Worm (Caenorhabditis elegans): ENCODE results near the gene cut-3.

The cut-3 gene

ce11 chrII:8485603-8486002 is 39.0 kb upstream of the cut-3 start, which contains the start of gene gbh-2 (continued):
- TF ChIP-seq nhr-102 (tag; optimal IDR thresholded peaks at IDR 0.05) = peak; percentile 42
- TF ChIP-seq daf-12 (tag; optimal IDR thresholded peaks at IDR 0.05) = no peak
- no peak for TF ChIP-seq zfp-2 (tag; optimal IDR thresholded peaks at IDR 0.05)
- no peak for TF ChIP-seq F26F4.8 (GFP tag; conservative IDR thresholded peaks at IDR 0.05)
- TF ChIP-seq ztf-7 (tag; optimal IDR thresholded peaks at IDR 0.05) = peak; percentile 94
- no peak for TF ChIP-seq madf-5 (GFP tag; IDR thresholded peaks at IDR 0.05)
- peak; percentile 81 for TF ChIP-seq mep-1 (tag; optimal IDR thresholded peaks at IDR 0.05)
- TF ChIP-seq T20F7.1 (GFP tag; optimal IDR thresholded peaks at IDR 0.05) = peak; percentile 45
- no peak for TF ChIP-seq hmg-1.1 (GFP tag; IDR thresholded peaks at IDR 0.05)
- TF ChIP-seq lin-39 (tag; optimal IDR thresholded peaks at IDR 0.05) = no peak
- no peak for TF ChIP-seq ces-1 (GFP tag; optimal IDR thresholded peaks at IDR 0.05)
- no peak for TF ChIP-seq snpc-1.2 (GFP tag; IDR thresholded peaks at IDR 0.05)
- TF ChIP-seq egl-27 (tag; optimal IDR thresholded peaks at IDR 0.05) = no peak
- no peak for TF ChIP-seq F49E8.2 (tag; optimal IDR thresholded peaks at IDR 0.05; ENCODE audit: borderline replicate concordance)
- no peak for TF ChIP-seq madf-9 (GFP tag; conservative IDR thresholded peaks at IDR 0.05)
- no peak for TF ChIP-seq lir-3 (tag; optimal IDR thresholded peaks at IDR 0.05)
- peak; percentile 22 for TF ChIP-seq nhr-25 (tag; optimal IDR thresholded peaks at IDR 0.05; ENCODE audit: borderline replicate concordance, insufficient read depth)
- no peak for TF ChIP-seq ceh-20 (GFP tag; IDR thresholded peaks at IDR 0.05)
- no peak for TF ChIP-seq sdz-12 (GFP tag; optimal IDR thresholded peaks at IDR 0.05)
- TF ChIP-seq unc-62 (GFP tag; optimal IDR thresholded peaks at IDR 0.05 in 1 of 2) = no peak
- no peak for TF ChIP-seq unc-62 (tag; optimal IDR thresholded peaks at IDR 0.05)
- TF ChIP-seq mes-2 (tag; optimal IDR thresholded peaks at IDR 0.05; ENCODE audit: poor library complexity, severe bottlenecking) = no peak
- TF ChIP-seq ctbp-1 (GFP tag; IDR thresholded peaks at IDR 0.05) = no peak
- TF ChIP-seq nhr-11 (tag; optimal IDR thresholded peaks at IDR 0.05) = no peak
- no peak for TF ChIP-seq mxl-2 (GFP tag; conservative IDR thresholded peaks at IDR 0.05)
- peak; percentile 87 for TF ChIP-seq php-3 (GFP tag; IDR thresholded peaks at IDR 0.05)
- TF ChIP-seq lin-15B (tag; optimal IDR thresholded peaks at IDR 0.05) = no peak
- TF ChIP-seq F10B5.3 (tag; optimal IDR thresholded peaks at IDR 0.05) = no peak
- TF ChIP-seq attf-4 (tag; optimal IDR thresholded peaks at IDR 0.05) = no peak
- no peak for TF ChIP-seq vab-7 (GFP tag; IDR thresholded peaks at IDR 0.05)
- TF ChIP-seq T26A8.4 (GFP tag; IDR thresholded peaks at IDR 0.05) = no peak
- peak; percentile 68 for TF ChIP-seq hlh-11 (tag; optimal IDR thresholded peaks at IDR 0.05)
- TF ChIP-seq nhr-77 (tag; optimal IDR thresholded peaks at IDR 0.05) = peak; percentile 64
- no peak for TF ChIP-seq set-16 (GFP tag; IDR thresholded peaks at IDR 0.05)
- TF ChIP-seq fos-1 (tag; optimal IDR thresholded peaks at IDR 0.05) = no peak
- TF ChIP-seq egl-43 (GFP tag; IDR thresholded peaks at IDR 0.05) = no peak
- no peak for TF ChIP-seq rbr-2 (tag; optimal IDR thresholded peaks at IDR 0.05)
- TF ChIP-seq gei-8 (GFP tag; optimal IDR thresholded peaks at IDR 0.05) = no peak
- TF ChIP-seq lin-38 (GFP tag; IDR thresholded peaks at IDR 0.05) = no peak
- TF ChIP-seq tag-97 (GFP tag; IDR thresholded peaks at IDR 0.05) = no peak
- TF ChIP-seq mdt-29 (GFP tag; IDR thresholded peaks at IDR 0.05) = no peak
- no peak for TF ChIP-seq nhr-111 (GFP tag; optimal IDR thresholded peaks at IDR 0.05)
- TF ChIP-seq nhr-48 (tag; optimal IDR thresholded peaks at IDR 0.05) = peak; percentile 80
- TF ChIP-seq F44E2.7 (GFP tag; IDR thresholded peaks at IDR 0.05) = no peak
- no peak for TF ChIP-seq nhr-76 (tag; optimal IDR thresholded peaks at IDR 0.05)
- no peak for TF ChIP-seq F37D6.2 (tag; optimal IDR thresholded peaks at IDR 0.05)
- TF ChIP-seq fkh-10 (GFP tag; optimal IDR thresholded peaks at IDR 0.05) = no peak
- peak; percentile 92 for TF ChIP-seq dve-1 (tag; optimal IDR thresholded peaks at IDR 0.05; ENCODE audit: insufficient read depth)
- TF ChIP-seq arid-1 (GFP tag; conservative IDR thresholded peaks at IDR 0.05) = no peak
- no peak for TF ChIP-seq mxl-3 (GFP tag; optimal IDR thresholded peaks at IDR 0.05)
- no peak for TF ChIP-seq Y105C5A.15 (GFP tag; IDR thresholded peaks at IDR 0.05)
- peak; percentile 85 for TF ChIP-seq pqm-1 (tag; optimal IDR thresholded peaks at IDR 0.05)
- TF ChIP-seq zip-2 (tag; optimal IDR thresholded peaks at IDR 0.05) = no peak

Data from whole organism, L4 larva.